Fruit fly (Drosophila melanogaster) whole organism, embryonic: ENCODE data around the gene woc.

Experiments
- CG11093 ChIP-seq: fragments of 200-800 bp; sonication (Bioruptor generic); IDR thresholded peaks from 3 replicates; pipeline ENCODE4 v1.3.6; 2022; ENCODE audit warnings: missing biosample characterization, missing genetic modification characterization
- CG31365 ChIP-seq: fragments of 200-800 bp; sonication (Bioruptor generic); optimal IDR thresholded peaks from 2 replicates; lab custom pipeline; 2018; ENCODE audit warnings: missing biosample characterization, mild to moderate bottlenecking, missing genetic modification characterization
- CG4424 ChIP-seq: fragments of 200-800 bp; sonication (Bioruptor generic); optimal IDR thresholded peaks from 3 replicates; lab custom pipeline; 2016; ENCODE audit warnings: missing biosample characterization, missing genetic modification characterization
- CG6689 ChIP-seq: fragments of 200-800 bp; sonication (Bioruptor generic); IDR thresholded peaks from 2 replicates; pipeline ENCODE4 v1.3.6; 2022; ENCODE audit warnings: missing biosample characterization, missing genetic modification characterization
- CG7271 ChIP-seq: fragments of 200-800 bp; sonication (Bioruptor generic); optimal IDR thresholded peaks from 2 replicates; lab custom pipeline; 2018; ENCODE audit warnings: missing biosample characterization, mild to moderate bottlenecking, missing genetic modification characterization, moderate library complexity
- ERR ChIP-seq: fragments of 200-800 bp; sonication (Bioruptor generic); optimal IDR thresholded peaks from 2 replicates; lab custom pipeline; 2016; ENCODE audit warnings: missing biosample characterization, missing genetic modification characterization
- Opbp ChIP-seq: fragments of 200-800 bp; sonication (Bioruptor generic); IDR thresholded peaks from 3 replicates; pipeline ENCODE4 v1.3.6; 2022; ENCODE audit warnings: missing biosample characterization, missing genetic modification characterization; ENCODE audit not compliant: partially characterized antibody
- Six4 ChIP-seq: fragments of 200-800 bp; sonication (Bioruptor generic); optimal IDR thresholded peaks from 2 replicates; lab custom pipeline; 2016; ENCODE audit warnings: missing biosample characterization, missing genetic modification characterization
- insv ChIP-seq, 2 experiments: fragments of 200-800 bp; sonication (Bioruptor generic); optimal IDR thresholded peaks; 3 replicates each; lab custom pipeline; 2016 to 2018; ENCODE audit warnings: missing biosample characterization in 2 of 2, missing genetic modification characterization in 2 of 2
- ranshi ChIP-seq: fragments of 200-800 bp; sonication (Bioruptor generic); IDR thresholded peaks from 2 replicates; pipeline ENCODE4 v1.3.6; 2022; ENCODE audit warnings: missing biosample characterization, missing genetic modification characterization
- z ChIP-seq: fragments of 200-800 bp; sonication (Bioruptor generic); IDR thresholded peaks from 3 replicates; pipeline ENCODE4 v1.3.6; 2022; ENCODE audit warnings: missing biosample characterization, missing genetic modification characterization

- TF ChIP-seq ranshi (no peak), ERR (GFP tag; lab: Kevin White, UChicago) (no peak), Six4 (GFP tag; lab: Kevin White, UChicago) (no peak), CG6689 (GFP tag; lab: Robert Waterston, UW) (no peak), CG31365 (tag; lab: Kevin White, UChicago) (no peak), z (GFP tag; lab: Robert Waterston, UW) (no peak), Opbp (0 out of 3 replicates have a peak, but pooled peaks have one; percentile 43), CG4424 (no peak), CG11093 (GFP tag; lab: Robert Waterston, UW) (no peak), CG7271 (tag; lab: Kevin White, UChicago) (no peak), insv (GFP tag; optimal IDR thresholded peaks at IDR 0.05; lab: Kevin White, UChicago) (no peak)
Observed at dm6 chr3R:27281811-27282131, 17.9 kb upstream of the woc start.
